Fruit fly (Drosophila melanogaster): ENCODE results near the gene CG42788.

Gene CG42788

DNA sequence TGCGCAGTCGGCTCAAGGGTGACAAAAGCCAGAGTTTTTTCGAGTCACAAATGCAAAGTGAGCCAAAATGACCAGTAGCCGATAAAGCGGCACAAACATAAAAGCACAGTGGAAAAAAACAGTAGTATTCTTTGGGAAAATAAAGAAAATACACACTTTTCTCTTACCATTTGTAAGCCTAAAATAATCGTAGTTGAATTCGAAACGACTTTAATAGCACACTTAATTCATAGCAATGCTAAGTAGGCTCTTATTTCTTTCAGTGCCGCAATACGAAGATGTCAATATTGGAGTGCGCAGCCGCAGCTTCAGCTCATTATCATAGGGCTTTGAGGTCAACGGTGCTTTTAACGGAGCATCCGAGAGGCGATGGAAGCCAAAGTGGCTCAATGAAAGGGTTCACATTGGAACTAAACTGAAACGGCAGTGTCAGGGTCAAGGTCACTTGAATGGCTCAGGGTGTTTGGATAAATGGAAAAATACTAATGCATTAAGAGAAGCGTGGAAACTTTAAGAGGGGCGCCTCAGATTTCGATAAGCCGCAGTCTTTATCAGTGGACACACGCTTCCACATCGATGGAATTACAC, 44.0 kb downstream of the CG42788 start (continued):
- TF ChIP-seq B-H2 (GFP tag; optimal IDR thresholded peaks at IDR 0.05), result no peak
- TF ChIP-seq pros (GFP tag; optimal IDR thresholded peaks at IDR 0.05), result no peak
- TF ChIP-seq HHEX (GFP tag; optimal IDR thresholded peaks at IDR 0.05), result peak; percentile 79
- peak; percentile 88 for TF ChIP-seq lab (GFP tag; optimal IDR thresholded peaks at IDR 0.05)
- peak; percentile 82 for TF ChIP-seq CG17829 (tag; optimal IDR thresholded peaks at IDR 0.05)
- peak; percentile 51 for TF ChIP-seq Spps (tag; optimal IDR thresholded peaks at IDR 0.05)
- peak; percentile 30 for TF ChIP-seq sd (tag; optimal IDR thresholded peaks at IDR 0.05)
- TF ChIP-seq HmgZ (tag; optimal IDR thresholded peaks at IDR 0.05), result peak; percentile 71
- peak; percentile 78 for TF ChIP-seq CG18599 (GFP tag; optimal IDR thresholded peaks at IDR 0.05)
- TF ChIP-seq lbe (GFP tag; optimal IDR thresholded peaks at IDR 0.05), result no peak
- peak; percentile 87 for TF ChIP-seq en (GFP tag; optimal IDR thresholded peaks at IDR 0.05)
- peak; percentile 91 for TF ChIP-seq sob (GFP tag; IDR thresholded peaks at IDR 0.05)
- TF ChIP-seq stwl (tag; optimal IDR thresholded peaks at IDR 0.05), result no peak
- no peak for TF ChIP-seq BEAF-32 (GFP tag; optimal IDR thresholded peaks at IDR 0.05)
- no peak for TF ChIP-seq gfzf (GFP tag; optimal IDR thresholded peaks at IDR 0.05)
- peak; percentile 71 for TF ChIP-seq CG17385 (GFP tag; optimal IDR thresholded peaks at IDR 0.05)
- peak; percentile 68 for TF ChIP-seq wdn (GFP tag; IDR thresholded peaks at IDR 0.05)
- peak; percentile 57 for TF ChIP-seq CG1529 (GFP tag; optimal IDR thresholded peaks at IDR 0.05)
- TF ChIP-seq slbo (GFP tag; IDR thresholded peaks at IDR 0.05), result peak; percentile 91
- peak; percentile 75 for TF ChIP-seq CG8388 (GFP tag; optimal IDR thresholded peaks at IDR 0.05)
- peak; percentile 83 for TF ChIP-seq Gug (GFP tag; IDR thresholded peaks at IDR 0.05)
- peak; percentile 86 for TF ChIP-seq CG10654 (GFP tag; optimal IDR thresholded peaks at IDR 0.05)
- peak in 1 of 2 experiments; percentile 0 for TF ChIP-seq insv (GFP tag; optimal IDR thresholded peaks at IDR 0.05)
- peak; percentile 47 for TF ChIP-seq CG12299 (tag; optimal IDR thresholded peaks at IDR 0.05)
- TF ChIP-seq Dip3 (GFP tag; optimal IDR thresholded peaks at IDR 0.05), result peak; percentile 64
- TF ChIP-seq Ssrp (tag; optimal IDR thresholded peaks at IDR 0.05), result peak; percentile 75
- TF ChIP-seq Dref (GFP tag; IDR thresholded peaks at IDR 0.05), result no peak
- TF ChIP-seq ara (GFP tag; IDR thresholded peaks at IDR 0.05), result peak; percentile 85
- no peak for TF ChIP-seq Dfd (GFP tag; optimal IDR thresholded peaks at IDR 0.05)
- peak; percentile 72 for TF ChIP-seq Sox100B (GFP tag; optimal IDR thresholded peaks at IDR 0.05)
- peak; percentile 66; the same call in 2 of the 3 replicates for TF ChIP-seq CG6175 (GFP tag; IDR thresholded peaks at IDR 0.05)
- peak; percentile 34 for TF ChIP-seq Fer2 (tag; optimal IDR thresholded peaks at IDR 0.05)
- TF ChIP-seq onecut (GFP tag; IDR thresholded peaks at IDR 0.05), result peak; percentile 78
- peak; percentile 82 for TF ChIP-seq grau (tag; optimal IDR thresholded peaks at IDR 0.05)
- TF ChIP-seq so (GFP tag; IDR thresholded peaks at IDR 0.05), result peak; percentile 93
- TF ChIP-seq CG8089 (GFP tag; optimal IDR thresholded peaks at IDR 0.05), result peak; percentile 78
- no peak for TF ChIP-seq Dp (GFP tag; optimal IDR thresholded peaks at IDR 0.05)
- peak; percentile 80 for TF ChIP-seq CG32767 (GFP tag; IDR thresholded peaks at IDR 0.05)
- TF ChIP-seq Gsc (GFP tag; IDR thresholded peaks at IDR 0.05), result peak; percentile 73; the same call in 1 of the 2 replicates
- TF ChIP-seq seq (GFP tag; IDR thresholded peaks at IDR 0.05), result peak; percentile 90
- peak; percentile 90 for TF ChIP-seq row (GFP tag; IDR thresholded peaks at IDR 0.05)
- peak; percentile 82 for TF ChIP-seq Blimp-1 (GFP tag; optimal IDR thresholded peaks at IDR 0.05)
- peak; percentile 55 for TF ChIP-seq CG15011 (GFP tag; optimal IDR thresholded peaks at IDR 0.05)
- peak; percentile 53 for TF ChIP-seq CG18619 (GFP tag; optimal IDR thresholded peaks at IDR 0.05)
- no peak for TF ChIP-seq CG30020 (tag; optimal IDR thresholded peaks at IDR 0.05)
- 0 out of 2 replicates have a peak, but pooled peaks have one; percentile 39 for TF ChIP-seq ham (GFP tag; IDR thresholded peaks at IDR 0.05)
- no peak for TF ChIP-seq hbn (GFP tag; IDR thresholded peaks at IDR 0.05; ENCODE audit: partially characterized antibody)
- no peak for TF ChIP-seq YL-1 (GFP tag; optimal IDR thresholded peaks at IDR 0.05)
- TF ChIP-seq CG7839 (tag; optimal IDR thresholded peaks at IDR 0.05), result peak; percentile 90
- peak; percentile 79 for TF ChIP-seq CG10209 (GFP tag; optimal IDR thresholded peaks at IDR 0.05)
